Fruit fly (Drosophila melanogaster) whole organism, pupa: ENCODE data around the gene CG3703.

Source experiments
- CG8301 ChIP-seq: fragments of 200-800 bp; sonication (Bioruptor generic); optimal IDR thresholded peaks from 2 replicates; lab custom pipeline; 2018; ENCODE audit warnings: missing biosample characterization, mild to moderate bottlenecking, missing genetic modification characterization
- Pif1A ChIP-seq: fragments of 200-800 bp; sonication (Bioruptor generic); optimal IDR thresholded peaks from 3 replicates; lab custom pipeline; 2016; ENCODE audit warnings: missing biosample characterization, missing genetic modification characterization
- rn ChIP-seq: fragments of 200-800 bp; sonication (Bioruptor generic); IDR thresholded peaks from 2 replicates; pipeline ENCODE4 v1.3.6; 2022; ENCODE audit warnings: missing biosample characterization, missing genetic modification characterization

- TF ChIP-seq rn (GFP tag; lab: Robert Waterston, UW), result no peak
- TF ChIP-seq Pif1A, result no peak
- no peak for TF ChIP-seq CG8301 (tag; lab: Kevin White, UChicago)
These were observed 44.6 kb upstream of the CG3703 start, which contains the start of gene CG18823 for dm6 chrX:990218-990617.
